Worm (Caenorhabditis elegans): Measurements from ENCODE around the gene F38A6.4.

DNA sequence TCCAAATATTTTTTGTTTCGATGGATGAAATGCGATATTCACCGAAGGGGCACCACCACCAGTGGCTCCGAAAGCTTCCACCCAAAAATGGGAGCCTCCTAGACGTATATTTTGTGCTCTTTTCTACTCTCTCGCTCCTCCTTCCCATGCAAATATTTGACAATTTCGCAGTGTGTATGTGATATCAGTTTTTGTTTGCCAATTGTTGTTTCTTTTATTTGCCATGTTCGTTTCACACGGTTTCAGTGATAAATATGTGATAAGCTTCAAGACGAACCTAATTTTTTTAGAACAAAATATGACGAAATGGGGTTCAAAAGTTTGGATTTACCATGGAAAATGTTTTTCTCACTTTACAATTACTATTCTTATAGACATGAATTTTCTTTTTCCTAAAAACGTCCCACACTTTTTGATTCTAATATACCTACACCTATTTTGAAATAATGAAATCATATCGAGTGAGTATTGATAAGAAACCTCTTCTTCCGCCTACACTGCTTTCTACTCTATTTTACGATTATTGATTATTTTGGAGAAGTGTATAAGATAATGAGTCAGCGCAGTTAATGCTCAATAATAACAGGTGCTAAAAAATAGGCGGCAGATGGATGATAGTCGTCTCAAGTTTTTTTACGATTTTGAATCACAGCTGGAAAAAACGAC lies 21.2 kb downstream of the F38A6.4 start:
- TF ChIP-seq ceh-6 (GFP tag; optimal IDR thresholded peaks at IDR 0.05) = no peak
- TF ChIP-seq dve-1 (tag; optimal IDR thresholded peaks at IDR 0.05) = no peak
